Worm (Caenorhabditis elegans): Measurements from ENCODE around the gene far-2.

ce11 chrIII:9105653-9106052 is 24.0 kb downstream of the far-2 start:
- no peak for TF ChIP-seq ztf-11 (tag; optimal IDR thresholded peaks at IDR 0.05)
- TF ChIP-seq aly-2 (tag; optimal IDR thresholded peaks at IDR 0.05), result no peak
- TF ChIP-seq tra-1 (GFP tag; IDR thresholded peaks at IDR 0.05), result no peak
- no peak for TF ChIP-seq unc-130 (GFP tag; optimal IDR thresholded peaks at IDR 0.05)
- TF ChIP-seq unc-62 (GFP tag; optimal IDR thresholded peaks at IDR 0.05 in 1 of 2), result no peak
- TF ChIP-seq unc-62 (tag; optimal IDR thresholded peaks at IDR 0.05), result no peak
- no peak for TF ChIP-seq lin-13 (GFP tag; optimal IDR thresholded peaks at IDR 0.05)
- TF ChIP-seq snpc-4 (tag; optimal IDR thresholded peaks at IDR 0.05), result no peak
- TF ChIP-seq daf-12 (tag; optimal IDR thresholded peaks at IDR 0.05), result no peak
- TF ChIP-seq nhr-28 (tag; optimal IDR thresholded peaks at IDR 0.05), result no peak
- no peak for TF ChIP-seq nhr-10 (tag; optimal IDR thresholded peaks at IDR 0.05)
- TF ChIP-seq ceh-20 (GFP tag; IDR thresholded peaks at IDR 0.05), result no peak
